Fruit fly (Drosophila melanogaster) S2 (cell line): ENCODE measurements around the gene Samuel.

Experiments
- CG8478 ChIP-seq: fragments of >200 bp; optimal IDR thresholded peaks from 2 replicates; lab custom pipeline; 2018
- CTCF ChIP-seq, 2 experiments: fragments of >200 bp; optimal IDR thresholded peaks; 2 replicates each; lab custom pipeline; 2018

dm6 chr2L:11027213-11027612 lies 39.6 kb downstream of the Samuel start:
- no peak for TF ChIP-seq CG8478 (lab: Kevin White, UChicago)
- TF ChIP-seq CTCF (optimal IDR thresholded peaks at IDR 0.05; lab: Kevin White, UChicago): no peak
